Worm (Caenorhabditis elegans) whole organism, L2 larva: ENCODE results near the gene clec-162.

Experiments
- blmp-1 ChIP-seq: sonication (generic microtip); optimal IDR thresholded peaks from 2 replicates; lab custom pipeline; 2017; ENCODE audit warnings: missing genetic modification characterization, mild to moderate bottlenecking, missing compliant biosample characterization, antibody characterized with exemption, moderate library complexity; ENCODE audit not compliant: insufficient read depth
- elt-1 ChIP-seq: fragments of 150-350 bp; optimal IDR thresholded peaks from 2 replicates; lab custom pipeline; 2014; ENCODE audit warnings: missing biosample characterization, missing genetic modification characterization
- mdl-1 ChIP-seq, 2 experiments: fragments of 150-350 bp in 1 of 2; sonication (generic microtip) in 1 of 2; optimal IDR thresholded peaks; 2 replicates each; lab custom pipeline; 2017; ENCODE audit warnings: missing biosample characterization in 2 of 2, missing genetic modification characterization in 2 of 2
- nhr-11 ChIP-seq: fragments of 150-350 bp; optimal IDR thresholded peaks from 2 replicates; lab custom pipeline; 2014; ENCODE audit warnings: missing biosample characterization, missing genetic modification characterization
- nhr-6 ChIP-seq: fragments of 150-350 bp; optimal IDR thresholded peaks from 2 replicates; lab custom pipeline; 2014; ENCODE audit warnings: missing biosample characterization, missing genetic modification characterization
- nhr-77 ChIP-seq: fragments of 150-350 bp; optimal IDR thresholded peaks from 2 replicates; lab custom pipeline; 2014; ENCODE audit warnings: missing biosample characterization, missing genetic modification characterization
- unc-62 ChIP-seq: fragments of 150-350 bp; optimal IDR thresholded peaks from 2 replicates; lab custom pipeline; 2014; ENCODE audit warnings: missing biosample characterization, missing genetic modification reagents, missing genetic modification characterization

DNA sequence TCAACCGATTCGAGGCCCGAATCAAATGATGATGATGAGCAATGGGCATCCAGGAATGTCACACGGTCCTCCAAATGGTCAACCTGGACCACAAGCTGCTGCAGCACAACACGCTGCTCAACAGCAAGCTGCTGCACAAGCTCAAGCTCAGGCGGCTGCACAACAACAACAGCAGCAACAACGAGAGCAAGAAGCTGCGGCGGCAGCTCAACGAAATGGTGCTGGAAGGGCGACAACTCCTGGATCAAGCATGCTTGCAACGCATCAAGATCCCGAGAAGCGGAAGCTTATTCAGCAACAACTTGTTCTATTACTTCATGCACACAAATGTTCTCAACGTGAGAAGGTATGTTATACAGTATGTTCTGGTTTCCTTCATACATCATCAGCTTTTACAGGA lies 43.0 kb upstream of the clec-162 start:
- TF ChIP-seq blmp-1 (tag; lab: Kevin White, UChicago) (no peak), nhr-77 (tag; lab: Kevin White, UChicago) (no peak), mdl-1 (tag; optimal IDR thresholded peaks at IDR 0.05; lab: Kevin White, UChicago) (no peak), nhr-6 (tag; lab: Kevin White, UChicago) (no peak), unc-62 (GFP tag; lab: Kevin White, UChicago) (no peak), nhr-11 (no peak), elt-1 (tag; lab: Kevin White, UChicago) (no peak)
